Fruit fly (Drosophila melanogaster): ENCODE data around the gene Fer1.

Gene Fer1

DNA sequence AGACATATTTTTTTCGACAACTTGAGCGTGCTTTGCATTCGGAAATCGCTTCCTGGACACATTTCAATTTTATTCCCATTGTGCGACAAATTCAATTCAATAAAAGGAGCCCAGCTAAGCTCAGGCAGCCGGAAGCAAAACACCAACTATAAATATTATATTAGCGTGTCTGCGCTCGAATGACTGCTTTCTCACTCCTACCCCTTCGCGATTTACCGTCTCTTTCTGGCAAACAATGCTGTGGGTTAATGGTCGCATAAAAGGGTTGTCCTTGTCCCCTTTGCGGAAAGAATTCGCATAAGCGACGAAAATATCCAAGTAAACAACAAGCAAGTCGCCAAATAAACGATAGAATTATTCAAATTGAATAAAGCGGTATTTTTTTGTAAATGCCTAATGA is 31.7 kb upstream of the Fer1 start (continued):
- TF ChIP-seq sqz (GFP tag; optimal IDR thresholded peaks at IDR 0.05) (peak; percentile 29), CG18476 (GFP tag; optimal IDR thresholded peaks at IDR 0.05) (no peak), CG32772 (GFP tag; IDR thresholded peaks at IDR 0.05) (no peak), CG1647 (GFP tag; optimal IDR thresholded peaks at IDR 0.05) (no peak), CG2889 (GFP tag; IDR thresholded peaks at IDR 0.05) (no peak), CG10431 (GFP tag; optimal IDR thresholded peaks at IDR 0.05) (no peak), hth (optimal IDR thresholded peaks at IDR 0.05) (no peak), caup (GFP tag; optimal IDR thresholded peaks at IDR 0.05; ENCODE audit: severe bottlenecking) (no peak), CG32532 (GFP tag; IDR thresholded peaks at IDR 0.05) (no peak), Dll (GFP tag; IDR thresholded peaks at IDR 0.05; ENCODE audit: partially characterized antibody) (no peak), D (optimal IDR thresholded peaks at IDR 0.05) (no peak), D (GFP tag; optimal IDR thresholded peaks at IDR 0.05) (no peak), prd (optimal IDR thresholded peaks at IDR 0.05) (no peak), prd (GFP tag; IDR thresholded peaks at IDR 0.05) (no peak), CG11723 (GFP tag; optimal IDR thresholded peaks at IDR 0.05) (no peak), ssp (GFP tag; IDR thresholded peaks at IDR 0.05) (no peak)

DNA sequence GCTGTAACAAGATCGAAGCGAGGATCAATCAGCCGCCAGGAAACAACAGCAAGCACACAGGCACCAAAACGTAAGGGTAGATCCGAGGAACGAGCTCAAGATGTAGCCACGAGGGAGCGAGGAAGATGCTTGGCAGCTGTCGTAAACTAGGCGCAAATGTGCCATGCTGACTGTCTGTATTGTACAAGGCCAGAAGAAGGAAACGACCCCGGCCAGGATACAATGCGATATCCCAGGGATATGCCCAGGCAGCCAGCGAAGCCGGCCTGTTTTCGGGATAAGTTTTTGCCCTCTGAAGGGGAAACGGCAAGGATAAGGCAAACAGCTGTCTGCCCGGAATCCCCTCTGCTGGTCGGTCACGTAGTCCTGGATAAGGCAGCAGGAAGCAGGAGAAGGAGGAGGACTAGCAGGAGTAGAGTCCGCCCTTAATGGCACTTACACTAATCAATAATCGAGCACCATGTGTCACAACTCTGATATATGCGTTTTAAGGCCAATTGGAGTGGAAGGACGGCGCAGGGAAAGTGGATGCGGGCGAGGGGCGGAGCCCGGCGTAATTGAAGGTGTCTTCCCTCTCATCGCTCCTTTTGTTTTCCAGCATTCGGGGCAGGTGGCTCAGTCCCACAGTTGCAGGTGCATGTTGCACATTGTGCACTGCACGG is 30.4 kb upstream of the Fer1 start:
- TF ChIP-seq ac (GFP tag; optimal IDR thresholded peaks at IDR 0.05) (peak; percentile 84), cad (GFP tag; optimal IDR thresholded peaks at IDR 0.05) (peak; percentile 49), nmo (GFP tag; optimal IDR thresholded peaks at IDR 0.05) (no peak), Rfx (GFP tag; IDR thresholded peaks at IDR 0.05) (no peak), D (optimal IDR thresholded peaks at IDR 0.05) (peak; percentile 94), D (GFP tag; optimal IDR thresholded peaks at IDR 0.05) (no peak), twi (tag; optimal IDR thresholded peaks at IDR 0.05) (peak; percentile 93), kni (GFP tag; optimal IDR thresholded peaks at IDR 0.05) (peak; percentile 50), CG7963 (GFP tag; IDR thresholded peaks at IDR 0.05; ENCODE audit: partially characterized antibody) (no peak), hth (optimal IDR thresholded peaks at IDR 0.05) (peak; percentile 62), CG2199 (GFP tag; IDR thresholded peaks at IDR 0.05) (peak; percentile 85), sens (GFP tag) (peak; percentile 70), fru (optimal IDR thresholded peaks at IDR 0.05) (no peak), TFAM (GFP tag; optimal IDR thresholded peaks at IDR 0.05) (no peak), da (GFP tag; optimal IDR thresholded peaks at IDR 0.05) (peak; percentile 30), CG4360 (GFP tag; IDR thresholded peaks at IDR 0.05) (0 out of 2 replicates have a peak, but pooled peaks have one; percentile 22), insv (GFP tag; optimal IDR thresholded peaks at IDR 0.05) (peak in 1 of 2 experiments; percentile 76), crol (GFP tag; IDR thresholded peaks at IDR 0.05) (peak; percentile 62; the same call in 1 of the 2 replicates), onecut (GFP tag; IDR thresholded peaks at IDR 0.05) (peak; percentile 43; the same call in 1 of the 2 replicates), pros (GFP tag; optimal IDR thresholded peaks at IDR 0.05) (peak; percentile 90), Elba2 (GFP tag; optimal IDR thresholded peaks at IDR 0.05) (peak; percentile 18), sna (GFP tag; IDR thresholded peaks at IDR 0.05; ENCODE audit: partially characterized antibody) (no peak), Ets65A (GFP tag) (peak; percentile 14), Med (GFP tag) (peak; percentile 9)

DNA sequence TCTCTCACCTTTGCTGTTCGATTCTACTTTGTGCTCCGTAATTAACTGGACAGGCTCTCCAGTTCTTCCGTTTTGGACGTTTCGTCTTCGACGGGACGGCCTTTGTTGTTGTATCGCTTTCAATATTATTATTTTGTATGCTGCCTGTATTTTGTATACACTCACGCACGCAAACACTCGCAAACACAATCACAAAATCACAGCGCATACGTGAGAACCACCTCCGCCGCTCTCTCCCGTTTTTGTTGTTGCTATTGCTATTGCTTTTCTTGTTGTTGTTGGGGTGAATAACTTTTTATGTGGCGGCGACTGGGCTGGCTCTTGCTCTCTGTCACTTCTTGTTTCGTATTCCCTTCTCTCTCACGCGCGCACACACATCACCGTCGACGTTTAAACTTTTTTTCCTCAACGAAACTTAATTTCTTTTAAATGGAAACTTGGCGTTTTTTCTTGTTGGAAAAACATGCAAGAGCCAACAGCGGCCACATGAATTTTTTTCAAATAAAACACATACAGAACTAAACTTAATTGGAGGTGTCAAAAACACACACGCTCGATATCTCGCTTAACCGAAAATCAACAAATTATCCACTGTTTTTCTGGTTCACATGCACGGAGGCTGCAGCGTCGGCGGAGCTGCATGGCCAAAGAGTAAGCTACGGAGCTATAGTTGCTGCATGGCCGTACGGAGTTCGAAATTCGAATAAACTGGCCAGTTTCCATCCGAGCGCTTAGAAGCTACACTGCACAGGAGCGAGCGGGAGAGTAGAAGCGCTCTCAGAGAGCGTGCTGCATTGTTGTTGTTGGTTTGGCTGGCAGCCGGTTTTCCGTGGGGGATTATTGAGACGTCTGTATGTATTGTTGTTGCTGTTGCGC is 28.1 kb upstream of the Fer1 start:
- TF ChIP-seq CG11398 (GFP tag; optimal IDR thresholded peaks at IDR 0.05) (peak; percentile 33), maf-S (GFP tag; optimal IDR thresholded peaks at IDR 0.05) (no peak), H2.0 (GFP tag; IDR thresholded peaks at IDR 0.05) (no peak), gro (GFP tag; optimal IDR thresholded peaks at IDR 0.05) (peak; percentile 36), CG7745 (tag; optimal IDR thresholded peaks at IDR 0.05) (no peak), D19A (tag; optimal IDR thresholded peaks at IDR 0.05) (peak; percentile 51), CG7839 (tag; optimal IDR thresholded peaks at IDR 0.05) (peak; percentile 26), CG8924 (tag; optimal IDR thresholded peaks at IDR 0.05) (peak; percentile 67), D (optimal IDR thresholded peaks at IDR 0.05) (no peak), D (GFP tag; optimal IDR thresholded peaks at IDR 0.05) (no peak), CG11696 (GFP tag; IDR thresholded peaks at IDR 0.05) (no peak), CG11723 (GFP tag; optimal IDR thresholded peaks at IDR 0.05) (peak; percentile 3), gcm2 (GFP tag; optimal IDR thresholded peaks at IDR 0.05) (no peak), kni (GFP tag; optimal IDR thresholded peaks at IDR 0.05) (peak; percentile 38), CG3281 (GFP tag; optimal IDR thresholded peaks at IDR 0.05) (peak; percentile 2)

Data from whole organism, embryonic.